Worm (Caenorhabditis elegans) whole organism, L4 larva: ENCODE measurements around the gene sap-49.

Experiments
- D1046.2 ChIP-seq: fragments of 200-800 bp; sonication (Bioruptor generic); IDR thresholded peaks from 2 replicates; pipeline ENCODE4 v1.3.6; 2022; ENCODE audit warnings: missing genetic modification characterization, missing compliant biosample characterization
- F10B5.3 ChIP-seq: sonication (generic microtip); optimal IDR thresholded peaks from 2 replicates; lab custom pipeline; 2016; ENCODE audit warnings: mild to moderate bottlenecking, missing genetic modification characterization, missing compliant biosample characterization
- F26F4.8 ChIP-seq: fragments of 200-800 bp; sonication (Bioruptor generic); conservative IDR thresholded peaks from 2 replicates; pipeline ENCODE4 v1.3.6; 2022; ENCODE audit warnings: missing genetic modification characterization, missing compliant biosample characterization
- F44E2.7 ChIP-seq: fragments of 200-800 bp; sonication (Bioruptor generic); IDR thresholded peaks from 2 replicates; pipeline ENCODE4 v2.1.2; 2022; ENCODE audit warnings: missing genetic modification characterization, missing compliant biosample characterization
- F49E8.2 ChIP-seq: sonication (generic microtip); optimal IDR thresholded peaks from 2 replicates; lab custom pipeline; 2016; ENCODE audit warnings: missing compliant biosample characterization, mild to moderate bottlenecking, missing genetic modification characterization, borderline replicate concordance
- T20F7.1 ChIP-seq: fragments of 200-800 bp; sonication (Bioruptor generic); optimal IDR thresholded peaks from 2 replicates; lab custom pipeline; 2018; ENCODE audit warnings: mild to moderate bottlenecking, missing genetic modification characterization, missing compliant biosample characterization
- T26A8.4 ChIP-seq: fragments of 200-800 bp; sonication (Bioruptor generic); IDR thresholded peaks from 2 replicates; pipeline ENCODE4 v1.3.6; 2022; ENCODE audit warnings: missing genetic modification characterization, missing compliant biosample characterization
- Y105C5A.15 ChIP-seq: fragments of 200-800 bp; sonication (Bioruptor generic); IDR thresholded peaks from 2 replicates; pipeline ENCODE4 v1.3.6; 2022; ENCODE audit warnings: missing genetic modification characterization, missing compliant biosample characterization
- Y48G9A.11 ChIP-seq: fragments of 200-800 bp; sonication (Bioruptor generic); IDR thresholded peaks from 2 replicates; pipeline ENCODE4 v1.3.6; 2022; ENCODE audit warnings: missing genetic modification reagents, missing genetic modification characterization, missing compliant biosample characterization
- ZK337.2 ChIP-seq: fragments of 200-800 bp; sonication (Bioruptor generic); IDR thresholded peaks from 2 replicates; pipeline ENCODE4 v1.3.6; 2022; ENCODE audit warnings: missing genetic modification reagents, missing genetic modification characterization, missing compliant biosample characterization
- ceh-44 ChIP-seq: fragments of 200-800 bp; sonication (Bioruptor generic); IDR thresholded peaks from 2 replicates; pipeline ENCODE4 v1.3.6; 2022; ENCODE audit warnings: missing genetic modification reagents, missing genetic modification characterization, missing compliant biosample characterization
- ceh-82 ChIP-seq: sonication (generic microtip); optimal IDR thresholded peaks from 2 replicates; lab custom pipeline; 2017; ENCODE audit warnings: missing biosample characterization, missing genetic modification characterization
- ces-1 ChIP-seq: fragments of 150-350 bp; sonication (generic microtip); optimal IDR thresholded peaks from 4 replicates; lab custom pipeline; 2014; ENCODE audit warnings: missing biosample characterization, missing genetic modification reagents, missing genetic modification characterization
- daf-16 ChIP-seq, 3 experiments: sonication (generic microtip); optimal IDR thresholded peaks; 2 replicates each; lab custom pipeline; 2016 to 2017; ENCODE audit warnings: missing genetic modification characterization in 3 of 3, missing genetic modification reagents in 3 of 3, mild to moderate bottlenecking in 2 of 3, missing compliant biosample characterization in 2 of 3, missing biosample characterization in 1 of 3, moderate library complexity in 1 of 3
- daf-19 ChIP-seq: fragments of 200-800 bp; sonication (Bioruptor generic); conservative IDR thresholded peaks from 2 replicates; pipeline ENCODE4 v1.3.6; 2022; ENCODE audit warnings: missing genetic modification characterization, missing compliant biosample characterization
- dmd-6 ChIP-seq: fragments of 200-800 bp; sonication (Bioruptor generic); IDR thresholded peaks from 2 replicates; pipeline ENCODE4 v1.3.6; 2022; ENCODE audit warnings: missing genetic modification reagents, missing genetic modification characterization, missing compliant biosample characterization
- dpl-1 ChIP-seq: fragments of 150-350 bp; optimal IDR thresholded peaks from 2 replicates; lab custom pipeline; 2014; ENCODE audit warnings: missing biosample characterization, missing genetic modification reagents, missing genetic modification characterization
- duxl-1 ChIP-seq: sonication (generic microtip); optimal IDR thresholded peaks from 2 replicates; lab custom pipeline; 2016; ENCODE audit warnings: mild to moderate bottlenecking, missing genetic modification characterization, moderate library complexity, missing compliant biosample characterization; ENCODE audit not compliant: poor library complexity
- dve-1 ChIP-seq: sonication (generic microtip); optimal IDR thresholded peaks from 2 replicates; lab custom pipeline; 2017; ENCODE audit warnings: antibody characterized with exemption, mild to moderate bottlenecking, missing genetic modification characterization, missing compliant biosample characterization; ENCODE audit not compliant: insufficient read depth
- fos-1 ChIP-seq: fragments of 150-350 bp; optimal IDR thresholded peaks from 2 replicates; lab custom pipeline; 2014; ENCODE audit warnings: missing biosample characterization, missing genetic modification characterization
- hif-1 ChIP-seq, 2 experiments: sonication (generic microtip); optimal IDR thresholded peaks; 2 replicates each; lab custom pipeline; 2016 to 2017; ENCODE audit warnings: missing compliant biosample characterization in 2 of 2, missing genetic modification characterization in 2 of 2, missing genetic modification reagents in 2 of 2, missing genotype in 2 of 2, mild to moderate bottlenecking in 1 of 2
- hlh-11 ChIP-seq: fragments of 200-800 bp; sonication (Bioruptor generic); optimal IDR thresholded peaks from 2 replicates; lab custom pipeline; 2018; ENCODE audit warnings: mild to moderate bottlenecking, missing genetic modification characterization, missing compliant biosample characterization
- hlh-30 ChIP-seq: sonication (generic microtip); optimal IDR thresholded peaks from 2 replicates; lab custom pipeline; 2017; ENCODE audit warnings: antibody characterized with exemption, mild to moderate bottlenecking, missing genetic modification characterization, missing compliant biosample characterization; ENCODE audit not compliant: insufficient read depth
- hmg-1.1 ChIP-seq: fragments of 200-800 bp; sonication (Bioruptor generic); IDR thresholded peaks from 2 replicates; pipeline ENCODE4 v1.3.6; 2022; ENCODE audit warnings: missing genetic modification reagents, missing genetic modification characterization, missing compliant biosample characterization
- lin-1 ChIP-seq: fragments of 200-800 bp; sonication (Bioruptor generic); IDR thresholded peaks from 2 replicates; pipeline ENCODE4 v1.3.6; 2022; ENCODE audit warnings: missing genetic modification reagents, missing genetic modification characterization, missing compliant biosample characterization
- lin-15B ChIP-seq: fragments of 150-350 bp; sonication (generic microtip); optimal IDR thresholded peaks from 3 replicates; lab custom pipeline; 2014; ENCODE audit warnings: missing biosample characterization, missing genetic modification characterization
- lin-38 ChIP-seq: fragments of 200-800 bp; sonication (Bioruptor generic); IDR thresholded peaks from 2 replicates; pipeline ENCODE4 v1.3.6; 2022; ENCODE audit warnings: missing genetic modification reagents, missing genetic modification characterization, missing compliant biosample characterization
- lir-3 ChIP-seq: sonication (generic microtip); optimal IDR thresholded peaks from 2 replicates; lab custom pipeline; 2016; ENCODE audit warnings: mild to moderate bottlenecking, missing genetic modification characterization, missing compliant biosample characterization
- lsy-2 ChIP-seq, 2 experiments: fragments of 150-350 bp in 1 of 2; sonication (generic microtip) in 1 of 2; optimal IDR thresholded peaks; 2 replicates each; lab custom pipeline; 2014 to 2017; ENCODE audit warnings: missing biosample characterization in 2 of 2, missing genetic modification characterization in 2 of 2
- mdl-1 ChIP-seq, 2 experiments: fragments of 150-350 bp in 1 of 2; sonication (generic microtip) in 1 of 2; optimal IDR thresholded peaks; 2 replicates each; lab custom pipeline; 2014 to 2017; ENCODE audit warnings: missing biosample characterization in 2 of 2, missing genetic modification characterization in 2 of 2
- mep-1 ChIP-seq: fragments of 150-350 bp; sonication (generic microtip); optimal IDR thresholded peaks from 3 replicates; lab custom pipeline; 2014; ENCODE audit warnings: missing biosample characterization, missing genetic modification characterization
- mes-2 ChIP-seq: sonication (generic microtip); optimal IDR thresholded peaks from 2 replicates; lab custom pipeline; 2016; ENCODE audit warnings: missing genotype, mild to moderate bottlenecking, missing genetic modification characterization, missing compliant biosample characterization; ENCODE audit not compliant: poor library complexity, severe bottlenecking
- mxl-3 ChIP-seq: fragments of 200-800 bp; sonication (Bioruptor generic); optimal IDR thresholded peaks from 2 replicates; lab custom pipeline; 2018; ENCODE audit warnings: mild to moderate bottlenecking, missing genetic modification characterization, missing compliant biosample characterization
- nhr-10 ChIP-seq: fragments of 150-350 bp; optimal IDR thresholded peaks from 2 replicates; lab custom pipeline; 2014; ENCODE audit warnings: missing biosample characterization, missing genetic modification characterization
- nhr-11 ChIP-seq: fragments of 150-350 bp; optimal IDR thresholded peaks from 2 replicates; lab custom pipeline; 2014; ENCODE audit warnings: missing biosample characterization, missing genetic modification characterization
- nhr-28 ChIP-seq: fragments of 150-350 bp; optimal IDR thresholded peaks from 2 replicates; lab custom pipeline; 2014; ENCODE audit warnings: missing biosample characterization, missing genetic modification characterization
- nhr-41 ChIP-seq: fragments of 200-800 bp; sonication (Bioruptor generic); IDR thresholded peaks from 2 replicates; pipeline ENCODE4 v1.3.6; 2022; ENCODE audit warnings: missing genetic modification reagents, missing genetic modification characterization, missing compliant biosample characterization
- nhr-6 ChIP-seq: fragments of 150-350 bp; optimal IDR thresholded peaks from 2 replicates; lab custom pipeline; 2014; ENCODE audit warnings: missing biosample characterization, missing genetic modification characterization
- nhr-77 ChIP-seq: fragments of 150-350 bp; optimal IDR thresholded peaks from 2 replicates; lab custom pipeline; 2014; ENCODE audit warnings: missing biosample characterization, missing genetic modification characterization
- pha-4 ChIP-seq, 2 experiments: fragments of 150-350 bp in 1 of 2; fragments of 200-800 bp in 1 of 2; sonication (Bioruptor generic) in 1 of 2; IDR thresholded peaks in 1 of 2; optimal IDR thresholded peaks in 1 of 2; 2 replicates each; pipeline versions ENCODE4 v1.3.6 to Lab custom; 2014 to 2022; ENCODE audit warnings: missing genetic modification characterization in 2 of 2, missing genetic modification reagents in 2 of 2, missing biosample characterization in 1 of 2, missing compliant biosample characterization in 1 of 2
- pqm-1 ChIP-seq: sonication (generic microtip); optimal IDR thresholded peaks from 2 replicates; lab custom pipeline; 2017; ENCODE audit warnings: missing biosample characterization, missing genetic modification characterization
- rbr-2 ChIP-seq: sonication (generic microtip); optimal IDR thresholded peaks from 2 replicates; lab custom pipeline; 2016; ENCODE audit warnings: missing genotype, missing genetic modification characterization, missing compliant biosample characterization
- saeg-2 ChIP-seq: fragments of 200-800 bp; sonication (Bioruptor generic); IDR thresholded peaks from 2 replicates; pipeline ENCODE4 v1.3.6; 2022; ENCODE audit warnings: missing genetic modification reagents, missing genetic modification characterization, missing compliant biosample characterization
- sdz-12 ChIP-seq: fragments of 200-800 bp; sonication (Bioruptor generic); optimal IDR thresholded peaks from 2 replicates; lab custom pipeline; 2018; ENCODE audit warnings: mild to moderate bottlenecking, missing genetic modification characterization, missing compliant biosample characterization
- snpc-4 ChIP-seq: fragments of 150-350 bp; optimal IDR thresholded peaks from 2 replicates; lab custom pipeline; 2014; ENCODE audit warnings: missing biosample characterization, missing genetic modification characterization
- unc-130 ChIP-seq: sonication (generic microtip); optimal IDR thresholded peaks from 2 replicates; lab custom pipeline; 2016; ENCODE audit warnings: missing genetic modification reagents, missing genetic modification characterization, missing compliant biosample characterization
- unc-39 ChIP-seq: sonication (generic microtip); optimal IDR thresholded peaks from 2 replicates; lab custom pipeline; 2017; ENCODE audit warnings: missing biosample characterization, missing genetic modification characterization
- vab-7 ChIP-seq: fragments of 200-800 bp; sonication (Bioruptor generic); IDR thresholded peaks from 2 replicates; pipeline ENCODE4 v1.3.6; 2022; ENCODE audit warnings: missing genetic modification reagents, missing genetic modification characterization, missing compliant biosample characterization
- zag-1 ChIP-seq: fragments of 150-350 bp; optimal IDR thresholded peaks from 2 replicates; lab custom pipeline; 2014; ENCODE audit warnings: missing biosample characterization, missing genetic modification characterization
- zfp-3 ChIP-seq: fragments of 200-800 bp; sonication (Bioruptor generic); conservative IDR thresholded peaks from 2 replicates; pipeline ENCODE4 v1.3.6; 2022; ENCODE audit warnings: missing genetic modification reagents, missing genetic modification characterization, missing compliant biosample characterization

sap-49 gene

DNA sequence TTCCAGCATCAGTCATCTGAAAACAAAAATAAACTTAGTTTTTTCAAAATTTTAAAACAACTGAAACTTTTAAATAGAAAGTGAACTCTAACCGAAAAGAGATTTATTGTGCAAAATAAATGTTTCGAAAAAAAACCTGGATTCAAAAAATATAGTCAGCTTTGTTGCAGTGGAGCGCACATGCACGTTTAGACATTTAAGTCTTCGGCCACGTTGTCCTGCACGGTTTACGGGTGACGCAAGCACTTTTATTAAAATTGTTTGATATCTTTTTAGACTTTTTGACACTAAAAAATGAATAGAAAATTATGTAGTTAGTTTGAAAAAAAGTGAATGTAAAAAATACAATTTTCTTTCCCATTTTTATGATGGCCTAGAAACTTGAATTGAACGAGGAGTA, 3.8 kb upstream of the sap-49 start, which contains the start of the genes ubh-4 and algn-6:
Gene ubh-4 (minus strand): TSS at position 182 of the 400 bp plus-strand sequence.
Gene algn-6 (plus strand): TSS at position 387 of the 400 bp plus-strand sequence.
- TF ChIP-seq hif-1 (tag; optimal IDR thresholded peaks at IDR 0.05; lab: Kevin White, UChicago) = peak in 1 of 2 experiments; percentile 83
- TF ChIP-seq hlh-11 (tag; lab: Kevin White, UChicago) = peak; percentile 36
- no peak for TF ChIP-seq fos-1 (tag; lab: Kevin White, UChicago)
- no peak for TF ChIP-seq Y105C5A.15 (GFP tag; lab: Robert Waterston, UW)
- no peak for TF ChIP-seq F49E8.2 (tag; lab: Kevin White, UChicago)
- peak; percentile 27; the same call in 1 of the 2 replicates for TF ChIP-seq dmd-6 (GFP tag; lab: Robert Waterston, UW)
- TF ChIP-seq ZK337.2 (GFP tag; lab: Robert Waterston, UW) = 0 out of 2 replicates have a peak, but pooled peaks have one; percentile 4
- TF ChIP-seq duxl-1 (tag; lab: Kevin White, UChicago) = no peak
- TF ChIP-seq vab-7 (GFP tag; lab: Robert Waterston, UW) = 0 out of 2 replicates have a peak, but pooled peaks have one; percentile 22
- peak; percentile 96 for TF ChIP-seq unc-130 (GFP tag; lab: Kevin White, UChicago)
- no peak for TF ChIP-seq saeg-2 (GFP tag; lab: Robert Waterston, UW)
- no peak for TF ChIP-seq F44E2.7 (GFP tag; lab: Robert Waterston, UW)
- no peak for TF ChIP-seq T26A8.4 (GFP tag; lab: Robert Waterston, UW)
- TF ChIP-seq sdz-12 = no peak
- no peak for TF ChIP-seq unc-39 (tag; lab: Kevin White, UChicago)
- no peak for TF ChIP-seq lir-3
- no peak for TF ChIP-seq F10B5.3 (tag; lab: Kevin White, UChicago)
- TF ChIP-seq rbr-2 (tag; lab: Kevin White, UChicago) = peak; percentile 36
- no peak for TF ChIP-seq ceh-82
- no peak for TF ChIP-seq lin-15B (tag; lab: Kevin White, UChicago)
- TF ChIP-seq T20F7.1 (GFP tag; lab: Kevin White, UChicago) = peak; percentile 90
- no peak for TF ChIP-seq D1046.2 (GFP tag; lab: Robert Waterston, UW)
- TF ChIP-seq daf-19 (GFP tag; lab: Robert Waterston, UW) = no peak
- no peak for TF ChIP-seq zfp-3 (GFP tag; lab: Robert Waterston, UW)
- TF ChIP-seq mdl-1 (tag; optimal IDR thresholded peaks at IDR 0.05; lab: Kevin White, UChicago) = no peak
- TF ChIP-seq pqm-1 (tag; lab: Kevin White, UChicago) = peak; percentile 17
- TF ChIP-seq nhr-77 = peak; percentile 48
- TF ChIP-seq mxl-3 = peak; percentile 38
- TF ChIP-seq mes-2 (tag; lab: Kevin White, UChicago) = peak; percentile 95
- TF ChIP-seq ces-1 (GFP tag; lab: Kevin White, UChicago) = no peak
- peak; percentile 65 for TF ChIP-seq nhr-28 (tag; lab: Kevin White, UChicago)
- TF ChIP-seq nhr-6 (tag; lab: Kevin White, UChicago) = peak; percentile 80
- TF ChIP-seq lin-38 (GFP tag; lab: Robert Waterston, UW) = peak; percentile 95
- TF ChIP-seq snpc-4 (tag; lab: Kevin White, UChicago) = no peak
- TF ChIP-seq lsy-2 (tag; optimal IDR thresholded peaks at IDR 0.05; lab: Kevin White, UChicago) = peak; percentile 38 to 95
- peak; percentile 63 for TF ChIP-seq dpl-1 (GFP tag; lab: Kevin White, UChicago)
- peak; percentile 12 for TF ChIP-seq hlh-30 (tag; lab: Kevin White, UChicago)
- no peak for TF ChIP-seq daf-16 (GFP tag; optimal IDR thresholded peaks at IDR 0.05; lab: Kevin White, UChicago)
- TF ChIP-seq daf-16 (tag; optimal IDR thresholded peaks at IDR 0.05; lab: Kevin White, UChicago) = peak; percentile 38
- 0 out of 2 replicates have a peak, but pooled peaks have one; percentile 19 for TF ChIP-seq hmg-1.1
- TF ChIP-seq Y48G9A.11 (GFP tag; lab: Robert Waterston, UW) = peak; percentile 34; the same call in 1 of the 2 replicates
- TF ChIP-seq ceh-44 (GFP tag; lab: Robert Waterston, UW) = no peak
- TF ChIP-seq nhr-41 = no peak
- TF ChIP-seq zag-1 (tag; lab: Kevin White, UChicago) = no peak
- TF ChIP-seq nhr-10 (tag; lab: Kevin White, UChicago) = no peak
- TF ChIP-seq mep-1 (tag; lab: Kevin White, UChicago) = peak; percentile 57
- peak; percentile 48 for TF ChIP-seq dve-1 (tag; lab: Kevin White, UChicago)
- TF ChIP-seq F26F4.8 (GFP tag; lab: Robert Waterston, UW) = no peak
- TF ChIP-seq lin-1 (GFP tag; lab: Robert Waterston, UW) = no peak
- TF ChIP-seq nhr-11 (tag; lab: Kevin White, UChicago) = no peak
- TF ChIP-seq pha-4 (GFP tag; IDR thresholded peaks at IDR 0.05; lab: Robert Waterston, UW) = no peak
- peak; percentile 8 for TF ChIP-seq pha-4 (tag; optimal IDR thresholded peaks at IDR 0.05; lab: Kevin White, UChicago)
